Fruit fly (Drosophila melanogaster) S2 (cell line): Measurements from ENCODE around the gene PK2-R1.

Experiments
- CG8478 ChIP-seq: fragments of >200 bp; optimal IDR thresholded peaks from 2 replicates; lab custom pipeline; 2018
- CTCF ChIP-seq, 2 experiments: fragments of >200 bp; optimal IDR thresholded peaks; 2 replicates each; lab custom pipeline; 2018

- TF ChIP-seq CG8478 (lab: Kevin White, UChicago) (no peak), CTCF (optimal IDR thresholded peaks at IDR 0.05; lab: Kevin White, UChicago) (no peak)
These were observed 47.0 kb downstream of the PK2-R1 start for dm6 chr3R:13385105-13385504.
